Worm (Caenorhabditis elegans) whole organism, early embryonic: Measurements from ENCODE around the gene pyk-2.

Experiments used
- flt-1 ChIP-seq: fragments of 200-800 bp; sonication (Bioruptor generic); IDR thresholded peaks from 2 replicates; pipeline ENCODE4 v1.3.6; 2022; ENCODE audit warnings: missing genetic modification characterization, missing compliant biosample characterization
- tbx-37 ChIP-seq: fragments of 200-800 bp; sonication (Bioruptor generic); conservative IDR thresholded peaks from 2 replicates; pipeline ENCODE4 v1.3.6; 2022; ENCODE audit warnings: missing genetic modification reagents, missing genetic modification characterization, missing compliant biosample characterization

DNA sequence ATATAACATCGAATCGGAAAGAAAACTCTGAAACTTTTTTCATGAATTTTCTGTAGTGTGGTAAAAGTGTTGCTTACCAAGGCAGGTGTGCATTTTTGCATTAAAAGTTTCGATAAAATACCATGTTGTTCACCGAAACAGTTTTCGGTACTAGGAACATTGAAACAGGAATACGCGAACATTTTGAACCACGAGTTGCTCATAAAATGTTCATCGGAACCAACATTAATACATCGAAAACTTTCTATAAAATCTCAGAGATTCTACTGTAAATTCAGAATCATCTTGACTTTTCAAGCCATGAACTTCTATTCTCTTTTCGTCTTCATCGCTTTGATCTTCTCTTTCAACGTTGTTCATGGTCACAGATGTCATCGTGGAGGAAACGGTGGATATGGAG lies 29.4 kb upstream of the pyk-2 start, which contains the start of gene fipr-15:
- no peak for TF ChIP-seq flt-1
- no peak for TF ChIP-seq tbx-37
